Worm (Caenorhabditis elegans) whole organism, late embryonic: Measurements from ENCODE around the gene npr-17.

Experiments
- sox-4 ChIP-seq: sonication (generic microtip); optimal IDR thresholded peaks from 2 replicates; lab custom pipeline; 2017; ENCODE audit warnings: mild to moderate bottlenecking, missing genetic modification characterization, inconsistent platforms, missing compliant biosample characterization
- zip-5 ChIP-seq: sonication (generic microtip); optimal IDR thresholded peaks from 2 replicates; lab custom pipeline; 2016; ENCODE audit warnings: missing genetic modification characterization, missing compliant biosample characterization

- TF ChIP-seq zip-5 = no peak
- no peak for TF ChIP-seq sox-4 (tag; lab: Kevin White, UChicago)
These were observed 37.3 kb upstream of the npr-17 start, which contains the start of gene F44B9.10 for ce11 chrIII:8033534-8033933.
